Fruit fly (Drosophila melanogaster) whole organism, adult: ENCODE results near the gene CG8539.
"Not testable (repeated sequence)": the region's sequence is repeated elsewhere in the genome, so short reads cannot be mapped to it uniquely, and the experiment has no call there.

Experiments used
- CG11617 ChIP-seq: fragments of 200-800 bp; sonication (Bioruptor generic); optimal IDR thresholded peaks from 2 replicates; lab custom pipeline; 2017; ENCODE audit warnings: mild to moderate bottlenecking, missing biosample characterization, missing genetic modification reagents, missing genetic modification characterization
- CG14711 ChIP-seq: fragments of 200-800 bp; sonication (Bioruptor generic); optimal IDR thresholded peaks from 2 replicates; lab custom pipeline; 2018; ENCODE audit warnings: missing biosample characterization, mild to moderate bottlenecking, missing genetic modification characterization, moderate library complexity
- CG33017 ChIP-seq: fragments of 200-800 bp; sonication (Bioruptor generic); optimal IDR thresholded peaks from 2 replicates; lab custom pipeline; 2018; ENCODE audit warnings: missing biosample characterization, mild to moderate bottlenecking, missing genetic modification characterization, moderate library complexity
- CG5204 ChIP-seq: fragments of 200-800 bp; sonication (Bioruptor generic); optimal IDR thresholded peaks from 2 replicates; lab custom pipeline; 2016; ENCODE audit warnings: missing biosample characterization, missing genetic modification characterization
- CG7101 ChIP-seq: fragments of 200-800 bp; sonication (Bioruptor generic); optimal IDR thresholded peaks from 2 replicates; lab custom pipeline; 2018; ENCODE audit warnings: missing biosample characterization, mild to moderate bottlenecking, missing genetic modification characterization, moderate library complexity
- Crg-1 ChIP-seq: fragments of 200-800 bp; sonication (Bioruptor generic); optimal IDR thresholded peaks from 2 replicates; lab custom pipeline; 2016; ENCODE audit warnings: missing biosample characterization, missing genetic modification characterization
- cnc ChIP-seq, 2 experiments: fragments of >200 bp; optimal IDR thresholded peaks; 2 replicates each; lab custom pipeline; 2017
- kay ChIP-seq: fragments of 200-800 bp; sonication (Bioruptor generic); peaks from one replicate; lab custom pipeline; 2016; ENCODE audit warnings: missing biosample characterization, missing genetic modification characterization, borderline replicate concordance
- pad ChIP-seq: fragments of 200-800 bp; sonication (Bioruptor generic); optimal IDR thresholded peaks from 3 replicates; lab custom pipeline; 2017; ENCODE audit warnings: missing biosample characterization, missing genetic modification characterization, mild to moderate bottlenecking, moderate library complexity, missing genetic modification reagents
- tj ChIP-seq: fragments of 200-800 bp; sonication (Bioruptor generic); optimal IDR thresholded peaks from 3 replicates; lab custom pipeline; 2017; ENCODE audit warnings: missing biosample characterization, mild to moderate bottlenecking, missing genetic modification characterization, moderate library complexity

DNA sequence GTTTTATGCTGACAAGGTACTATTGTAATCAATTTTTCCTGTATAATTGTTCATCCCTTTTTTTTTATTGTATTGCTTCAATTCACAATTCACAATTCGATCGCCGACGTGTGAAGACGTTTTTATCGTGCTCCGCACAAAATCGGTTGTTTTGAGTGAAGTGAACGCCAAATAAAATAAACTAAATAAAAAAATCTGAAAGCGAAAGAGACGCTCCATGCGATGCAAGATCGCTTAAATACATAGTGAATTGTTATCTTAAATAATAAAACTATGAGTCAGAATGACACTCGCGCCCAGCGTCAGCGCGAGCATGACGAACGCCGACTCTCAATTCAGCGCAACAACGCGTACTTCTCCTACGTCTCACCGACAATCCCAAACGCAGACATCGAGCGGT, at the start of gene CG8539:
- not testable (repeated sequence) for TF ChIP-seq Crg-1 (GFP tag; lab: Kevin White, UChicago); cnc (optimal IDR thresholded peaks at IDR 0.05; lab: Kevin White, UChicago); CG11617 (GFP tag; lab: Kevin White, UChicago); pad; CG14711 (tag; lab: Kevin White, UChicago); CG7101; tj (GFP tag; lab: Kevin White, UChicago); CG33017 (tag; lab: Kevin White, UChicago); kay; CG5204 (GFP tag; lab: Kevin White, UChicago)
